Fruit fly (Drosophila melanogaster) whole organism: ENCODE data around the gene qjt.

Experiments used
- Dll ChIP-seq: fragments of >200 bp; optimal IDR thresholded peaks from 2 replicates; lab custom pipeline; 2017
- EcR ChIP-seq, 2 experiments: fragments of >200 bp; optimal IDR thresholded peaks; 2 replicates each; lab custom pipeline; 2017; ENCODE audit warnings: missing biosample characterization in 2 of 2, missing genetic modification characterization in 2 of 2, missing genetic modification reagents in 2 of 2
- pan ChIP-seq: fragments of >200 bp; optimal IDR thresholded peaks from 2 replicates; lab custom pipeline; 2017
- psq ChIP-seq: fragments of >200 bp; optimal IDR thresholded peaks from 2 replicates; lab custom pipeline; 2017

DNA sequence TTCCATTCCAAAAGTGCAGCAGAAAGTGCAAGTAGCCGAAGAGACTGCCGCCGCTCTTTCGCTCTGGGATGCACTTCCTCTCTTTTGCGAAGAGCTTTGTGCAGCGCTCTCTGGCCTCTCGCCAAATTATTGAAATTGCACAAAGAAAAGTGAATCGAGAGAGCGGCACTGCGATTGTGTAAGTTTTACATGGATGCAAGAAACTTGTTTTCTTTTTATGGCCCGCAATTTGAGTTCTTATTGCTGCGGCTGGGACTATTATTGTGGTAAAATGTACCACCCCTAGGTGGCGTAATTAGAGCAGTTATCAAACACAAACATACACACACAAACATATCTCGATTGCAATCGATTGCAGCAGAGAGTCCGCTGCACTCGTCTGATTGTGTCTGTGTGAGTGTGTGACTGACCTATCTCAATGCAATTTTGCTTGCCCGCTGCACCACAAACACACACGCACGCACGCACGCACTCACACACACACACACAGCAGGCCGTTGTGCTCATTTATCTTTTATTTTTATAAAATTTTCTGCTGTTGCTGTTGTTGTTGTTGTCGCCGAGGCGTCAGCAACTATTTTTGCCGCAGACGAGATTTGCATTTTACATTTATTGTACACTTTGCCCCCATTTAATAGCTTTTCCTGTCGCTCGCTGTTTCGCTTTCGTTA is 21.6 kb downstream of the qjt start:
- TF ChIP-seq EcR (GFP tag; optimal IDR thresholded peaks at IDR 0.05; lab: Kevin White, UChicago) (peak in 1 of 2 experiments; percentile 87), pan (lab: Kevin White, UChicago) (no peak), Dll (lab: Kevin White, UChicago) (no peak), psq (lab: Kevin White, UChicago) (no peak)
